Worm (Caenorhabditis elegans) whole organism, mixed stage, embryonic: ENCODE data around the gene gst-6.

Source experiments
- lin-13 ChIP-seq: fragments of 150-350 bp; optimal IDR thresholded peaks from 2 replicates; lab custom pipeline; 2014; ENCODE audit warnings: missing biosample characterization, missing genetic modification characterization
- nhr-76 ChIP-seq: sonication (generic microtip); optimal IDR thresholded peaks from 2 replicates; lab custom pipeline; 2017; ENCODE audit warnings: missing biosample characterization, missing genetic modification characterization

- TF ChIP-seq nhr-76 (tag; lab: Kevin White, UChicago), result no peak
- TF ChIP-seq lin-13, result no peak
Observed at ce11 chrII:4892594-4892993, 12.9 kb downstream of the gst-6 start, which contains the start of gene msp-33.
